Fruit fly (Drosophila melanogaster): ENCODE data around the gene CCAP.

dm6 chr3R:22733751-22734150 lies 31.9 kb upstream of the CCAP start, which contains the start of gene Takl2:
- TF ChIP-seq rgr (GFP tag; optimal IDR thresholded peaks at IDR 0.05) (no peak), Mio (GFP tag; optimal IDR thresholded peaks at IDR 0.05) (no peak), jim (GFP tag; optimal IDR thresholded peaks at IDR 0.05) (no peak), pan (optimal IDR thresholded peaks at IDR 0.05) (no peak), psq (GFP tag; optimal IDR thresholded peaks at IDR 0.05) (no peak), dl (GFP tag; optimal IDR thresholded peaks at IDR 0.05; ENCODE audit: insufficient read depth in 1 of 2, partially characterized antibody in 2 of 2) (no peak), HLH106 (tag; optimal IDR thresholded peaks at IDR 0.05) (no peak), sv (GFP tag; optimal IDR thresholded peaks at IDR 0.05) (no peak), fru (GFP tag; optimal IDR thresholded peaks at IDR 0.05) (no peak), Jra (GFP tag; optimal IDR thresholded peaks at IDR 0.05) (no peak), h (GFP tag; optimal IDR thresholded peaks at IDR 0.05) (no peak)
